Fruit fly (Drosophila melanogaster): ENCODE data around the gene beta4GalT7.

DNA sequence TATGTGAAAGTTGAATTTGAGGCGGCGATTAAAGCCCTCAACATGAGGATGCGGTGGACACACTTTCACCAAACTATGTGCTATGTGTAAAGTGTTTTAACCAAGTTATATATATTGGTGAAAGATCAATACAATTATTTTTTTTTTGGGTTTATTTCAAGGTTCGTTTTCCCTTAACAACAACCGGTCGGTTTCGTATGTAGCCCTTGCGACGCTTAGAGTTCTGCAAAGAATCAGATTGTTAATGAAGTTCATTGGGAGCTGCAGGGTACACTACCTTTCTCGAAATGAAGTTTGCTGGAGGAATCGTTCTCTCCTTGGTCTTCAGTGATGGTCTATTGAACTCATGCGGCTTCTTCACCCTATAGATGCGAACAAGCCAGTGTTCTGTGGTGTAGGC lies 43.8 kb downstream of the beta4GalT7 start:
- TF ChIP-seq CG8478 (optimal IDR thresholded peaks at IDR 0.05) (no peak), Dll (optimal IDR thresholded peaks at IDR 0.05) (no peak), pan (optimal IDR thresholded peaks at IDR 0.05) (no peak), psq (optimal IDR thresholded peaks at IDR 0.05) (no peak), EcR (GFP tag; optimal IDR thresholded peaks at IDR 0.05) (no peak), usp (GFP tag; optimal IDR thresholded peaks at IDR 0.05) (no peak)

All from whole organism.